Fruit fly (Drosophila melanogaster) whole organism, prepupa: Measurements from ENCODE around the gene TwdlC.
A peak's percentile ranks its signal among the peaks of the same experiment; 100 is the strongest.

Experiments used
- CG10631 ChIP-seq: fragments of 200-800 bp; sonication (Bioruptor generic); optimal IDR thresholded peaks from 2 replicates; lab custom pipeline; 2016; ENCODE audit warnings: missing biosample characterization, missing genetic modification characterization
- CG10669 ChIP-seq: fragments of 200-800 bp; sonication (Bioruptor generic); optimal IDR thresholded peaks from 3 replicates; lab custom pipeline; 2018; ENCODE audit warnings: missing biosample characterization, mild to moderate bottlenecking, missing genetic modification characterization, moderate library complexity
- CG11902 ChIP-seq: fragments of 200-800 bp; sonication (Bioruptor generic); optimal IDR thresholded peaks from 3 replicates; lab custom pipeline; 2016; ENCODE audit warnings: missing biosample characterization, missing genetic modification characterization
- CG1621 ChIP-seq: fragments of 200-800 bp; sonication (Bioruptor generic); optimal IDR thresholded peaks from 3 replicates; lab custom pipeline; 2018; ENCODE audit warnings: missing biosample characterization, mild to moderate bottlenecking, missing genetic modification characterization
- CG16779 ChIP-seq: fragments of 200-800 bp; sonication (Bioruptor generic); optimal IDR thresholded peaks from 3 replicates; lab custom pipeline; 2017; ENCODE audit warnings: missing biosample characterization, mild to moderate bottlenecking, missing genetic modification characterization
- CG3032 ChIP-seq: fragments of 200-800 bp; optimal IDR thresholded peaks from 2 replicates; lab custom pipeline; 2019; ENCODE audit warnings: missing biosample characterization, mild to moderate bottlenecking, missing genetic modification characterization, moderate library complexity
- CG31627 ChIP-seq: fragments of 200-800 bp; sonication (Bioruptor generic); optimal IDR thresholded peaks from 3 replicates; lab custom pipeline; 2016; ENCODE audit warnings: missing biosample characterization, missing genetic modification characterization
- CG32006 ChIP-seq: fragments of 200-800 bp; sonication (Bioruptor generic); optimal IDR thresholded peaks from 3 replicates; lab custom pipeline; 2017; ENCODE audit warnings: missing biosample characterization, mild to moderate bottlenecking, missing genetic modification characterization
- CG34406 ChIP-seq: fragments of 200-800 bp; sonication (Bioruptor generic); optimal IDR thresholded peaks from 3 replicates; lab custom pipeline; 2016; ENCODE audit warnings: missing biosample characterization, missing genetic modification characterization
- CG4318 ChIP-seq: fragments of 200-800 bp; sonication (Bioruptor generic); optimal IDR thresholded peaks from 3 replicates; lab custom pipeline; 2017; ENCODE audit warnings: missing biosample characterization, mild to moderate bottlenecking, missing genetic modification characterization
- CG6163 ChIP-seq: fragments of 200-800 bp; sonication (Bioruptor generic); IDR thresholded peaks from 3 replicates; pipeline ENCODE4 v1.3.6; 2022; ENCODE audit warnings: missing biosample characterization, missing genetic modification characterization
- CG6276 ChIP-seq: fragments of 200-800 bp; sonication (Bioruptor generic); optimal IDR thresholded peaks from 2 replicates; lab custom pipeline; 2017; ENCODE audit warnings: missing biosample characterization, mild to moderate bottlenecking, missing genetic modification characterization
- CG6792 ChIP-seq: fragments of 200-800 bp; sonication (Bioruptor generic); optimal IDR thresholded peaks from 3 replicates; lab custom pipeline; 2016; ENCODE audit warnings: missing biosample characterization, missing genetic modification characterization
- CG6808 ChIP-seq: fragments of 200-800 bp; sonication (Bioruptor generic); optimal IDR thresholded peaks from 3 replicates; lab custom pipeline; 2017; ENCODE audit warnings: missing biosample characterization, missing genetic modification characterization, mild to moderate bottlenecking, moderate library complexity, missing genetic modification reagents
- CG8319 ChIP-seq: fragments of 200-800 bp; sonication (Bioruptor generic); optimal IDR thresholded peaks from 3 replicates; lab custom pipeline; 2016; ENCODE audit warnings: missing biosample characterization, missing genetic modification characterization
- Eip75B ChIP-seq: fragments of 200-800 bp; sonication (Bioruptor generic); optimal IDR thresholded peaks from 3 replicates; lab custom pipeline; 2016; ENCODE audit warnings: missing biosample characterization, missing genetic modification characterization
- Eip78C ChIP-seq: fragments of 200-800 bp; sonication (Bioruptor generic); peaks from one replicate; lab custom pipeline; 2016; ENCODE audit warnings: missing biosample characterization, missing genetic modification characterization
- Ets21C ChIP-seq: fragments of 200-800 bp; sonication (Bioruptor generic); optimal IDR thresholded peaks from 3 replicates; lab custom pipeline; 2016; ENCODE audit warnings: missing biosample characterization, missing genetic modification characterization
- Ets96B ChIP-seq: fragments of 200-800 bp; optimal IDR thresholded peaks from 2 replicates; lab custom pipeline; 2019; ENCODE audit warnings: missing biosample characterization, mild to moderate bottlenecking, missing genetic modification characterization, moderate library complexity
- Hr38 ChIP-seq: sonication (Bioruptor generic); optimal IDR thresholded peaks from 2 replicates; lab custom pipeline; 2016; ENCODE audit warnings: missing biosample characterization, missing genetic modification characterization
- Hr4 ChIP-seq: fragments of 200-800 bp; sonication (Bioruptor generic); optimal IDR thresholded peaks from 3 replicates; lab custom pipeline; 2016; ENCODE audit warnings: missing biosample characterization, missing genetic modification characterization
- Met ChIP-seq: fragments of 200-800 bp; sonication (Bioruptor generic); optimal IDR thresholded peaks from 3 replicates; lab custom pipeline; 2016; ENCODE audit warnings: missing biosample characterization, missing genetic modification characterization
- Smox ChIP-seq: fragments of 200-800 bp; sonication (Bioruptor generic); optimal IDR thresholded peaks from 3 replicates; lab custom pipeline; 2016; ENCODE audit warnings: missing biosample characterization, missing genetic modification characterization
- Sox102F ChIP-seq: fragments of 200-800 bp; sonication (Bioruptor generic); optimal IDR thresholded peaks from 2 replicates; lab custom pipeline; 2016; ENCODE audit warnings: missing biosample characterization, mild to moderate bottlenecking, missing genetic modification characterization
- Sox14 ChIP-seq: fragments of 200-800 bp; sonication (Bioruptor generic); optimal IDR thresholded peaks from 3 replicates; lab custom pipeline; 2016; ENCODE audit warnings: missing biosample characterization, missing genetic modification characterization
- Sox15 ChIP-seq: fragments of 200-800 bp; sonication (Bioruptor generic); optimal IDR thresholded peaks from 3 replicates; lab custom pipeline; 2016; ENCODE audit warnings: missing biosample characterization, missing genetic modification characterization
- acj6 ChIP-seq: fragments of 200-800 bp; sonication (Bioruptor generic); optimal IDR thresholded peaks from 3 replicates; lab custom pipeline; 2016; ENCODE audit warnings: missing biosample characterization, missing genetic modification characterization
- dac ChIP-seq: fragments of 200-800 bp; sonication (Bioruptor generic); optimal IDR thresholded peaks from 2 replicates; lab custom pipeline; 2017; ENCODE audit warnings: missing biosample characterization, mild to moderate bottlenecking, missing genetic modification characterization
- dsx ChIP-seq: fragments of 200-800 bp; optimal IDR thresholded peaks from 3 replicates; lab custom pipeline; 2019; ENCODE audit warnings: missing biosample characterization, mild to moderate bottlenecking, missing genetic modification characterization, moderate library complexity; ENCODE audit not compliant: poor library complexity, severe bottlenecking
- eg ChIP-seq: fragments of 200-800 bp; sonication (Bioruptor generic); IDR thresholded peaks from 3 replicates; pipeline ENCODE4 v1.3.6; 2022; ENCODE audit warnings: missing biosample characterization, missing genetic modification characterization
- fd85E ChIP-seq: fragments of 200-800 bp; sonication (Bioruptor generic); optimal IDR thresholded peaks from 3 replicates; lab custom pipeline; 2016; ENCODE audit warnings: missing biosample characterization, missing genetic modification characterization
- lz ChIP-seq: fragments of 200-800 bp; sonication (Bioruptor generic); optimal IDR thresholded peaks from 3 replicates; lab custom pipeline; 2016; ENCODE audit warnings: missing biosample characterization, missing genetic modification characterization
- net ChIP-seq: fragments of 200-800 bp; sonication (Bioruptor generic); optimal IDR thresholded peaks from 3 replicates; lab custom pipeline; 2016; ENCODE audit warnings: missing biosample characterization, missing genetic modification characterization
- pdm3 ChIP-seq: fragments of 200-800 bp; sonication (Bioruptor generic); optimal IDR thresholded peaks from 3 replicates; lab custom pipeline; 2016; ENCODE audit warnings: missing biosample characterization, missing genetic modification characterization
- salr ChIP-seq, 2 experiments: fragments of 200-800 bp; sonication (Bioruptor generic); optimal IDR thresholded peaks; 3 replicates each; lab custom pipeline; 2016 to 2018; ENCODE audit warnings: missing biosample characterization in 2 of 2, missing genetic modification characterization in 2 of 2, mild to moderate bottlenecking in 1 of 2
- spab ChIP-seq: fragments of 200-800 bp; sonication (Bioruptor generic); optimal IDR thresholded peaks from 2 replicates; lab custom pipeline; 2017; ENCODE audit warnings: missing biosample characterization, mild to moderate bottlenecking, missing genetic modification characterization, missing genetic modification reagents
- svp ChIP-seq: fragments of 200-800 bp; sonication (Bioruptor generic); peaks from one replicate; lab custom pipeline; 2016; ENCODE audit warnings: missing biosample characterization, missing genetic modification characterization
- vri ChIP-seq: fragments of 200-800 bp; sonication (Bioruptor generic); optimal IDR thresholded peaks from 3 replicates; lab custom pipeline; 2016; ENCODE audit warnings: missing biosample characterization, mild to moderate bottlenecking, missing genetic modification characterization

Gene TwdlC

dm6 chr3R:26989802-26990509, 4.7 kb upstream of the TwdlC start, which contains the start of gene CG31076 (continued):
- TF ChIP-seq Met (GFP tag; lab: Kevin White, UChicago), result peak; percentile 81
- peak; percentile 48 for TF ChIP-seq vri (GFP tag; lab: Kevin White, UChicago)
- peak; percentile 34 for TF ChIP-seq Ets21C (GFP tag; lab: Kevin White, UChicago)
- TF ChIP-seq Hr38 (GFP tag; lab: Kevin White, UChicago), result no peak
- peak; percentile 94 for TF ChIP-seq svp
- peak; percentile 50 for TF ChIP-seq Ets96B (tag; lab: Kevin White, UChicago)
- TF ChIP-seq CG6792 (GFP tag; lab: Kevin White, UChicago), result peak; percentile 60
- TF ChIP-seq CG34406, result peak; percentile 42
- TF ChIP-seq fd85E (GFP tag; lab: Kevin White, UChicago), result no peak
- TF ChIP-seq Smox, result peak; percentile 60
- TF ChIP-seq eg (GFP tag; lab: Robert Waterston, UW), result 0 out of 3 replicates have a peak, but pooled peaks have one; percentile 38
- no peak for TF ChIP-seq salr (GFP tag; optimal IDR thresholded peaks at IDR 0.05; lab: Kevin White, UChicago)
- TF ChIP-seq CG16779 (tag; lab: Kevin White, UChicago), result peak; percentile 15
- no peak for TF ChIP-seq CG4318 (GFP tag; lab: Kevin White, UChicago)
- TF ChIP-seq Sox102F (GFP tag; lab: Kevin White, UChicago), result peak; percentile 68
- peak; percentile 64 for TF ChIP-seq CG10669 (GFP tag; lab: Kevin White, UChicago)
- TF ChIP-seq CG6163, result no peak
- TF ChIP-seq CG11902 (GFP tag; lab: Kevin White, UChicago), result peak; percentile 57
- TF ChIP-seq Sox15 (GFP tag; lab: Kevin White, UChicago), result peak; percentile 5
- peak; percentile 45 for TF ChIP-seq CG8319 (GFP tag; lab: Kevin White, UChicago)
- TF ChIP-seq CG3032 (tag; lab: Kevin White, UChicago), result peak; percentile 53
- peak; percentile 44 for TF ChIP-seq Hr4 (GFP tag; lab: Kevin White, UChicago)
- peak; percentile 72 for TF ChIP-seq Eip75B (GFP tag; lab: Kevin White, UChicago)
- no peak for TF ChIP-seq dac (GFP tag; lab: Kevin White, UChicago)
- peak; percentile 93 for TF ChIP-seq Eip78C
- no peak for TF ChIP-seq net (GFP tag; lab: Kevin White, UChicago)
- no peak for TF ChIP-seq CG1621 (tag; lab: Kevin White, UChicago)
- TF ChIP-seq lz (GFP tag; lab: Kevin White, UChicago), result peak; percentile 73
- peak; percentile 43 for TF ChIP-seq pdm3 (GFP tag; lab: Kevin White, UChicago)
- TF ChIP-seq CG10631 (GFP tag; lab: Kevin White, UChicago), result peak; percentile 32

- TF ChIP-seq Sox14 (GFP tag; lab: Kevin White, UChicago) (no peak), Smox (no peak), CG10669 (GFP tag; lab: Kevin White, UChicago) (no peak), dsx (GFP tag; lab: Kevin White, UChicago) (no peak), vri (GFP tag; lab: Kevin White, UChicago) (no peak), CG6808 (GFP tag; lab: Kevin White, UChicago) (no peak), Met (GFP tag; lab: Kevin White, UChicago) (no peak), Eip78C (no peak), CG6276 (GFP tag; lab: Kevin White, UChicago) (no peak)
Measured at dm6 chr3R:26996642-26997041, 2.0 kb downstream of the TwdlC start, which contains the start of gene RYa-R. Gene RYa-R (plus strand): TSS chr3R:26996980.

dm6 chr3R:26999452-26999851, 4.8 kb downstream of the TwdlC start, which contains the start of gene CG31077:
Gene CG31077 (plus strand): TSS chr3R:26999752.
- no peak for TF ChIP-seq Met (GFP tag; lab: Kevin White, UChicago)
- TF ChIP-seq, all 60 proteins: peak for 0

dm6 chr3R:27002787-27003186, 8.2 kb downstream of the TwdlC start:
- TF ChIP-seq acj6 (GFP tag; lab: Kevin White, UChicago) (no peak), CG31627 (no peak), dac (GFP tag; lab: Kevin White, UChicago) (no peak), spab (GFP tag; lab: Kevin White, UChicago) (no peak), Met (GFP tag; lab: Kevin White, UChicago) (no peak), CG34406 (no peak), CG1621 (tag; lab: Kevin White, UChicago) (no peak), salr (GFP tag; optimal IDR thresholded peaks at IDR 0.05; lab: Kevin White, UChicago) (no peak), CG32006 (GFP tag; lab: Kevin White, UChicago) (no peak)
